Worm (Caenorhabditis elegans): Measurements from ENCODE around the gene T22C8.1.

T22C8.1 gene

DNA sequence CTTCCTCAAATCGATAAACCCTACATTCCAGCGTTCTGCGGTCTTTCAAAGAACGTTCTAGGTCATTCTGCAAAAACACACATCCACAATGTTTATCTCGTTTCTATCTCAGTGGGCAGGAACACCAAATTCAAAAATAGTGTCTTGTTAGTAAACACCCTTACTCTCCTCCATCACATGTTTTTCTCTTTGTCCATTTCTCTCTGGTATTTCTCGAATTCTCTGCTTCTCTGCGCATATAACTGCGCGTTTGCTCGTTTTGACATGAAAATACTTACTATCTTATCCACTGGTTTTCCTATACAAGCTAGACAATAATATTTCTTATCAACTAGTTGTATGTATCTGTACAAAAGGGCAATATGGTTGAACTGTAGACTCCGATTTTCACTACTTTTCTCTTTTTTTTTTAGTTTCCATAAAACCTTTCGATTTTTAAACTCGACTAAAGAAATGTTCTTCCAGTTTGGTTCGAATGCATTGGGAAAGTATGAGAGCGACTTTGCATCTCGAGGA lies 38.1 kb downstream of the T22C8.1 start, which contains the start of gene pyr-1:
TSS of gene pyr-1 (plus strand) at position 466 of the 516 bp plus-strand sequence.
- peak in 1 of 2 experiments; percentile 58 for TF ChIP-seq lin-35 (GFP tag; optimal IDR thresholded peaks at IDR 0.05)
- peak; percentile 52 for TF ChIP-seq C16A3.4 (tag; optimal IDR thresholded peaks at IDR 0.05)
- TF ChIP-seq efl-1 (optimal IDR thresholded peaks at IDR 0.05): peak in 1 of 2 experiments; percentile 17
- peak in 1 of 2 experiments; percentile 92 for TF ChIP-seq efl-1 (GFP tag; optimal IDR thresholded peaks at IDR 0.05 in 1 of 2)
- TF ChIP-seq elt-3 (tag; optimal IDR thresholded peaks at IDR 0.05): peak in 2 of 6 experiments; percentile 44 to 91
- no peak for TF ChIP-seq fkh-10 (GFP tag; optimal IDR thresholded peaks at IDR 0.05)
- peak in 2 of 3 experiments; percentile 4 to 8 for TF ChIP-seq dpl-1 (GFP tag; optimal IDR thresholded peaks at IDR 0.05)
- TF ChIP-seq unc-130 (tag; optimal IDR thresholded peaks at IDR 0.05): no peak
- peak; percentile 58 for TF ChIP-seq nhr-20 (tag; optimal IDR thresholded peaks at IDR 0.05)
- TF ChIP-seq tlp-1 (tag; optimal IDR thresholded peaks at IDR 0.05): no peak
- TF ChIP-seq lin-14 (GFP tag; optimal IDR thresholded peaks at IDR 0.05): peak; percentile 72
- TF ChIP-seq F16B12.6 (tag; optimal IDR thresholded peaks at IDR 0.05): peak; percentile 13
- peak; percentile 30 for TF ChIP-seq rnt-1 (tag; optimal IDR thresholded peaks at IDR 0.05)
- peak; percentile 59 for TF ChIP-seq mep-1 (tag; optimal IDR thresholded peaks at IDR 0.05)

DNA sequence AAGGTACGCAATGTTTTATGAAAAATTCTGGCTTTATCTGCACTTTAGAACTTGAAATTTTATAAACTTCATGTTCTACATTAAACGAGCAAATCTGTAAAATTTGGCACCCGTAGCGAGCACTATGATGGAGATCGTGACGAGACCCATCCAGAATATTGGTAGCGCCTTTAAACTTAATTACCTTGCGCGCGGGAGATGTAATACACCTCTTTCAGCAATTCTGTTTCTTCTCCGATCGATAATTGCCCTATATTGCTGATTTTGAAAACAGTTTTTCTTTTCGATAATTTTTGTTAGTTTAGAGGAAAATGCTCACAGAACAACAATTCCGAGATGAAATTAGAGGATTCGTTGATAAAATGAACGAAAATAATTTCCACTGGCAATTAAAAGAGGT lies 46.3 kb downstream of the T22C8.1 start, which contains the start of gene atg-10:
TSS of gene atg-10 (plus strand) at position 301 of the 400 bp plus-strand sequence.
- TF ChIP-seq dsc-1 (tag; optimal IDR thresholded peaks at IDR 0.05) (no peak), C04F5.9 (tag; optimal IDR thresholded peaks at IDR 0.05) (no peak), pqm-1 (tag; optimal IDR thresholded peaks at IDR 0.05) (no peak), ztf-11 (tag; optimal IDR thresholded peaks at IDR 0.05) (no peak), fos-1 (tag; optimal IDR thresholded peaks at IDR 0.05) (no peak), nhr-12 (tag; optimal IDR thresholded peaks at IDR 0.05) (no peak), nhr-71 (tag; optimal IDR thresholded peaks at IDR 0.05) (no peak), ces-1 (GFP tag; optimal IDR thresholded peaks at IDR 0.05) (no peak), unc-30 (tag; optimal IDR thresholded peaks at IDR 0.05) (no peak), skn-1 (tag; optimal IDR thresholded peaks at IDR 0.05) (no peak)

ce11 chrII:8661539-8661938 lies 49.0 kb downstream of the T22C8.1 start, which contains the start of the genes piga-1 and eif-2Bepsilon:
TSS of gene piga-1 (minus strand) at chrII:8661712.
TSS of gene eif-2Bepsilon (plus strand) at chrII:8661869.
- TF ChIP-seq unc-130 (tag; optimal IDR thresholded peaks at IDR 0.05): no peak
- peak in 1 of 2 experiments; percentile 71 for TF ChIP-seq lsy-2 (tag; optimal IDR thresholded peaks at IDR 0.05)
- no peak for TF ChIP-seq mdl-1 (tag; optimal IDR thresholded peaks at IDR 0.05)
- TF ChIP-seq fkh-10 (GFP tag; optimal IDR thresholded peaks at IDR 0.05): no peak
- TF ChIP-seq nhr-47 (tag; optimal IDR thresholded peaks at IDR 0.05): peak; percentile 28
- TF ChIP-seq zag-1 (tag; optimal IDR thresholded peaks at IDR 0.05): no peak
- TF ChIP-seq C16A3.4 (tag; optimal IDR thresholded peaks at IDR 0.05): peak; percentile 46
- peak; percentile 30 for TF ChIP-seq lin-15B (tag; optimal IDR thresholded peaks at IDR 0.05)
- TF ChIP-seq egl-13 (tag; optimal IDR thresholded peaks at IDR 0.05): no peak
- no peak for TF ChIP-seq aha-1 (tag; optimal IDR thresholded peaks at IDR 0.05)
- TF ChIP-seq lin-13 (GFP tag; optimal IDR thresholded peaks at IDR 0.05): no peak
- no peak for TF ChIP-seq pax-3 (tag; optimal IDR thresholded peaks at IDR 0.05)
- no peak for TF ChIP-seq grh-1 (GFP tag; IDR thresholded peaks at IDR 0.05)
- TF ChIP-seq egl-27 (tag; optimal IDR thresholded peaks at IDR 0.05): no peak
- no peak for TF ChIP-seq ztf-4 (tag; optimal IDR thresholded peaks at IDR 0.05)
- no peak for TF ChIP-seq mef-2 (tag; optimal IDR thresholded peaks at IDR 0.05)
- TF ChIP-seq xbp-1 (tag; optimal IDR thresholded peaks at IDR 0.05): peak; percentile 69
- TF ChIP-seq blmp-1 (tag; optimal IDR thresholded peaks at IDR 0.05): no peak
- TF ChIP-seq nhr-19 (GFP tag; conservative IDR thresholded peaks at IDR 0.05): 0 out of 2 replicates have a peak, but pooled peaks have one; percentile 4
- no peak for TF ChIP-seq fkh-8 (tag; optimal IDR thresholded peaks at IDR 0.05)
- TF ChIP-seq nhr-84 (tag; optimal IDR thresholded peaks at IDR 0.05): no peak
- TF ChIP-seq ces-1 (GFP tag; optimal IDR thresholded peaks at IDR 0.05): no peak
- no peak for TF ChIP-seq mab-9 (GFP tag; IDR thresholded peaks at IDR 0.05)
- TF ChIP-seq skn-1 (tag; optimal IDR thresholded peaks at IDR 0.05): peak; percentile 59
- TF ChIP-seq ets-5 (GFP tag; IDR thresholded peaks at IDR 0.05): no peak
- TF ChIP-seq isw-1 (GFP tag; IDR thresholded peaks at IDR 0.05): no peak; the same call in 1 of the 2 replicates
- no peak for TF ChIP-seq unc-62 (GFP tag; optimal IDR thresholded peaks at IDR 0.05)
- no peak for TF ChIP-seq elt-2 (tag; optimal IDR thresholded peaks at IDR 0.05)
- TF ChIP-seq lin-35 (GFP tag; optimal IDR thresholded peaks at IDR 0.05): peak; percentile 47 to 55
- no peak for TF ChIP-seq jun-1 (tag; optimal IDR thresholded peaks at IDR 0.05)
- TF ChIP-seq aly-2 (tag; optimal IDR thresholded peaks at IDR 0.05): no peak
- TF ChIP-seq vab-15 (tag; optimal IDR thresholded peaks at IDR 0.05): no peak
